Fruit fly (Drosophila melanogaster): ENCODE measurements around the gene mRpS18A.

mRpS18A gene

dm6 chr3R:8524277-8524676 lies 38.1 kb downstream of the mRpS18A start (continued):
- TF ChIP-seq NFAT (GFP tag; IDR thresholded peaks at IDR 0.05) = 0 out of 2 replicates have a peak, but pooled peaks have one; percentile 25
- TF ChIP-seq CG33213 (GFP tag; optimal IDR thresholded peaks at IDR 0.05) = no peak
- peak; percentile 0 for TF ChIP-seq CG30403 (GFP tag; optimal IDR thresholded peaks at IDR 0.05)
- TF ChIP-seq ftz-f1 (GFP tag; optimal IDR thresholded peaks at IDR 0.05) = peak; percentile 19
- TF ChIP-seq CG17802 (tag; optimal IDR thresholded peaks at IDR 0.05) = no peak
- peak; percentile 62 for TF ChIP-seq Rfx (GFP tag; IDR thresholded peaks at IDR 0.05)
- no peak for TF ChIP-seq al (GFP tag; IDR thresholded peaks at IDR 0.05)
- no peak for TF ChIP-seq Hey (tag; optimal IDR thresholded peaks at IDR 0.05)
- peak; percentile 65; the same call in 1 of the 2 replicates for TF ChIP-seq chm (GFP tag; IDR thresholded peaks at IDR 0.05)
- TF ChIP-seq CG12942 (GFP tag; optimal IDR thresholded peaks at IDR 0.05) = peak; percentile 8
- no peak for TF ChIP-seq lbe (GFP tag; optimal IDR thresholded peaks at IDR 0.05)
- TF ChIP-seq zf30C (GFP tag; optimal IDR thresholded peaks at IDR 0.05) = no peak
- no peak for TF ChIP-seq CG6654 (GFP tag; optimal IDR thresholded peaks at IDR 0.05)
- no peak for TF ChIP-seq Bgb (GFP tag; IDR thresholded peaks at IDR 0.05; ENCODE audit: partially characterized antibody)
- no peak for TF ChIP-seq cwo (GFP tag; optimal IDR thresholded peaks at IDR 0.05)
- TF ChIP-seq CG11695 (GFP tag; IDR thresholded peaks at IDR 0.05) = no peak; the same call in 2 of the 3 replicates
- TF ChIP-seq disco-r (GFP tag; optimal IDR thresholded peaks at IDR 0.05) = no peak
- TF ChIP-seq prd (optimal IDR thresholded peaks at IDR 0.05) = no peak
- peak; percentile 48; the same call in 1 of the 3 replicates for TF ChIP-seq prd (GFP tag; IDR thresholded peaks at IDR 0.05)
- no peak for TF ChIP-seq Abd-B (GFP tag; optimal IDR thresholded peaks at IDR 0.05)
- TF ChIP-seq gro (GFP tag; optimal IDR thresholded peaks at IDR 0.05) = no peak
- no peak for TF ChIP-seq D19A (tag; optimal IDR thresholded peaks at IDR 0.05)
- 0 out of 2 replicates have a peak, but pooled peaks have one; percentile 15 for TF ChIP-seq sens-2 (GFP tag; IDR thresholded peaks at IDR 0.05)
- TF ChIP-seq tna (GFP tag; IDR thresholded peaks at IDR 0.05; ENCODE audit: partially characterized antibody) = no peak
- TF ChIP-seq yki (optimal IDR thresholded peaks at IDR 0.05) = no peak
- TF ChIP-seq org-1 (GFP tag; optimal IDR thresholded peaks at IDR 0.05) = peak; percentile 7
- TF ChIP-seq CG18476 (GFP tag; optimal IDR thresholded peaks at IDR 0.05) = no peak
- TF ChIP-seq sug (tag; optimal IDR thresholded peaks at IDR 0.05) = peak; percentile 13
- TF ChIP-seq usp (GFP tag; optimal IDR thresholded peaks at IDR 0.05) = no peak
- no peak for TF ChIP-seq CG2712 (tag; optimal IDR thresholded peaks at IDR 0.05)
- no peak for TF ChIP-seq Usf (GFP tag; optimal IDR thresholded peaks at IDR 0.05)
- no peak for TF ChIP-seq CG7928 (GFP tag; optimal IDR thresholded peaks at IDR 0.05)
- TF ChIP-seq TFAM (GFP tag; optimal IDR thresholded peaks at IDR 0.05) = no peak
- no peak for TF ChIP-seq Lhr (GFP tag; optimal IDR thresholded peaks at IDR 0.05)
- no peak for TF ChIP-seq CG1529 (GFP tag; optimal IDR thresholded peaks at IDR 0.05)
- no peak for TF ChIP-seq stc (GFP tag; IDR thresholded peaks at IDR 0.05)
- no peak for TF ChIP-seq peb (GFP tag; IDR thresholded peaks at IDR 0.05)
- TF ChIP-seq CG18764 (GFP tag; optimal IDR thresholded peaks at IDR 0.05) = no peak

DNA sequence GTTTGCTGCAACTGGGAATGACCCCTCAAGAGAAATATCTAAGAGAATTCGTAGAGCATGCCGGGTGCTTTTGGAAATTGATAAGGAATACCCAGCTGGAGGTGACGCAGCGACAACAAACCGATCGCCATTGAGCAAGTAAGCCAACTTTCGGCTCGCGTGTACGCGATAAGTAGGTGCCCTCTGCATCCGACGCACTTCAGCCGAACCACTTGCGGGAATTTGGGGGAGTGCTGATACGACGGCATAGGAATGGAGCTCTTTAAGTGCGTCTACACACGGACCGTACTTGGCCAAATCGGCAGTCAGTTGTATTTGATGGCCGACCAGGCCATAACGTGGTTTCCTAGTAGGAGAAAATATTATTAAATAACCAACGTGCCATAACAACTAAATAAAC lies 38.7 kb downstream of the mRpS18A start, which contains the start of gene CG31259:
Gene CG31259, plus strand, starts transcription at position 277 of the 400 bp plus-strand sequence.
- peak; percentile 86 for TF ChIP-seq CG3163 (GFP tag; optimal IDR thresholded peaks at IDR 0.05)
- peak; percentile 52 for TF ChIP-seq mirr (GFP tag; optimal IDR thresholded peaks at IDR 0.05)
- no peak for TF ChIP-seq Oaz (GFP tag; IDR thresholded peaks at IDR 0.05)
- peak; percentile 39 for TF ChIP-seq CG34376 (GFP tag; optimal IDR thresholded peaks at IDR 0.05)
- no peak for TF ChIP-seq NFAT (GFP tag; IDR thresholded peaks at IDR 0.05)
- no peak for TF ChIP-seq tll (GFP tag; optimal IDR thresholded peaks at IDR 0.05)
- no peak for TF ChIP-seq ham (GFP tag; IDR thresholded peaks at IDR 0.05)
- TF ChIP-seq CG12769 (tag; optimal IDR thresholded peaks at IDR 0.05) = peak; percentile 87
- TF ChIP-seq Doc2 (GFP tag; IDR thresholded peaks at IDR 0.05) = no peak
- TF ChIP-seq exex (tag; optimal IDR thresholded peaks at IDR 0.05) = peak; percentile 28
- peak; percentile 66 for TF ChIP-seq Med (GFP tag)
- TF ChIP-seq sd (tag; optimal IDR thresholded peaks at IDR 0.05) = peak; percentile 68
- TF ChIP-seq CG7786 (GFP tag; optimal IDR thresholded peaks at IDR 0.05) = no peak
- TF ChIP-seq CG7556 (GFP tag; optimal IDR thresholded peaks at IDR 0.05) = no peak
- TF ChIP-seq Bdp1 (GFP tag; optimal IDR thresholded peaks at IDR 0.05) = no peak
- TF ChIP-seq Asciz (GFP tag; optimal IDR thresholded peaks at IDR 0.05) = no peak
- TF ChIP-seq bsh (GFP tag; optimal IDR thresholded peaks at IDR 0.05) = no peak

Data from whole organism, embryonic.